Fruit fly (Drosophila melanogaster) whole organism, embryonic: ENCODE results near the gene CG9920.

Source experiments
- Ada2b ChIP-seq: fragments of 200-800 bp; sonication (Bioruptor generic); IDR thresholded peaks from 2 replicates; pipeline ENCODE4 v1.3.6; 2022; ENCODE audit warnings: missing biosample characterization, missing genetic modification characterization
- Atf-2 ChIP-seq: fragments of 200-800 bp; sonication (Bioruptor generic); optimal IDR thresholded peaks from 2 replicates; lab custom pipeline; 2016; ENCODE audit warnings: missing biosample characterization, missing genetic modification characterization
- CG10979 ChIP-seq: fragments of 200-800 bp; sonication (Bioruptor generic); optimal IDR thresholded peaks from 2 replicates; lab custom pipeline; 2018; ENCODE audit warnings: missing biosample characterization, mild to moderate bottlenecking, missing genetic modification characterization, moderate library complexity
- CG13624 ChIP-seq: fragments of 200-800 bp; sonication (Bioruptor generic); optimal IDR thresholded peaks from 2 replicates; lab custom pipeline; 2016; ENCODE audit warnings: missing biosample characterization, missing genetic modification characterization
- CG14441 ChIP-seq: fragments of 200-800 bp; sonication (Bioruptor generic); IDR thresholded peaks from 2 replicates; pipeline ENCODE4 v1.3.6; 2022; ENCODE audit warnings: missing biosample characterization, missing genetic modification characterization
- CG14860 ChIP-seq: fragments of 200-800 bp; sonication (Bioruptor generic); IDR thresholded peaks from 3 replicates; pipeline ENCODE4 v1.3.6; 2022; ENCODE audit warnings: missing biosample characterization, missing genetic modification characterization; ENCODE audit not compliant: partially characterized antibody
- CG15269 ChIP-seq: fragments of 200-800 bp; sonication (Bioruptor generic); optimal IDR thresholded peaks from 2 replicates; lab custom pipeline; 2018; ENCODE audit warnings: missing biosample characterization, mild to moderate bottlenecking, missing genetic modification characterization, moderate library complexity
- CG17829 ChIP-seq: fragments of 200-800 bp; optimal IDR thresholded peaks from 2 replicates; lab custom pipeline; 2019; ENCODE audit warnings: missing biosample characterization, mild to moderate bottlenecking, missing genetic modification characterization, moderate library complexity
- CG18011 ChIP-seq: fragments of 200-800 bp; sonication (Bioruptor generic); optimal IDR thresholded peaks from 2 replicates; lab custom pipeline; 2017; ENCODE audit warnings: missing biosample characterization, missing genetic modification characterization, mild to moderate bottlenecking, moderate library complexity, missing genotype
- CG18262 ChIP-seq: fragments of 200-800 bp; optimal IDR thresholded peaks from 3 replicates; lab custom pipeline; 2019; ENCODE audit warnings: missing biosample characterization, mild to moderate bottlenecking, missing genetic modification characterization, moderate library complexity
- CG2875 ChIP-seq: fragments of 200-800 bp; sonication (Bioruptor generic); optimal IDR thresholded peaks from 2 replicates; lab custom pipeline; 2017; ENCODE audit warnings: missing biosample characterization, mild to moderate bottlenecking, missing genetic modification characterization, missing genetic modification reagents
- CG32767 ChIP-seq: fragments of 200-800 bp; sonication (Bioruptor generic); IDR thresholded peaks from 2 replicates; pipeline ENCODE4 v1.3.6; 2022; ENCODE audit warnings: missing biosample characterization, missing genetic modification characterization
- CG6175 ChIP-seq: fragments of 200-800 bp; sonication (Bioruptor generic); IDR thresholded peaks from 3 replicates; pipeline ENCODE4 v1.3.6; 2022; ENCODE audit warnings: missing biosample characterization, missing genetic modification characterization
- CG6765 ChIP-seq: fragments of 200-800 bp; sonication (Bioruptor generic); optimal IDR thresholded peaks from 3 replicates; lab custom pipeline; 2017; ENCODE audit warnings: missing biosample characterization, mild to moderate bottlenecking, missing genetic modification characterization
- CG7928 ChIP-seq: fragments of 200-800 bp; sonication (Bioruptor generic); optimal IDR thresholded peaks from 2 replicates; lab custom pipeline; 2017; ENCODE audit warnings: missing biosample characterization, mild to moderate bottlenecking, missing genetic modification characterization
- CG9932 ChIP-seq: fragments of 200-800 bp; sonication (Bioruptor generic); IDR thresholded peaks from 2 replicates; pipeline ENCODE4 v1.3.6; 2022; ENCODE audit warnings: missing biosample characterization, missing genetic modification characterization
- CTCF ChIP-seq: fragments of 200-800 bp; sonication (Bioruptor generic); optimal IDR thresholded peaks from 2 replicates; lab custom pipeline; 2017; ENCODE audit warnings: missing biosample characterization, mild to moderate bottlenecking, missing genetic modification characterization, moderate library complexity
- CoRest ChIP-seq: fragments of 200-800 bp; sonication (Bioruptor generic); optimal IDR thresholded peaks from 3 replicates; lab custom pipeline; 2018; ENCODE audit warnings: missing biosample characterization, mild to moderate bottlenecking, missing genetic modification characterization, moderate library complexity
- D ChIP-seq, 2 experiments: fragments of 200-800 bp in 1 of 2; fragments of >200 bp in 1 of 2; sonication (Bioruptor generic) in 1 of 2; optimal IDR thresholded peaks; 2 replicates in 1 of 2; 3 replicates in 1 of 2; lab custom pipeline; 2017; ENCODE audit warnings: mild to moderate bottlenecking in 1 of 2, missing biosample characterization in 1 of 2, missing genetic modification characterization in 1 of 2, missing genetic modification reagents in 1 of 2
- Dek ChIP-seq: fragments of 200-800 bp; sonication (Bioruptor generic); optimal IDR thresholded peaks from 3 replicates; lab custom pipeline; 2019; ENCODE audit warnings: missing biosample characterization, mild to moderate bottlenecking, missing genetic modification characterization, moderate library complexity
- Fer1 ChIP-seq: fragments of 200-800 bp; sonication (Bioruptor generic); optimal IDR thresholded peaks from 2 replicates; lab custom pipeline; 2017; ENCODE audit warnings: missing biosample characterization, mild to moderate bottlenecking, missing genetic modification characterization
- HLH4C ChIP-seq: fragments of 200-800 bp; sonication (Bioruptor generic); IDR thresholded peaks from 3 replicates; pipeline ENCODE4 v1.3.6; 2022; ENCODE audit warnings: missing biosample characterization, missing genetic modification characterization; ENCODE audit not compliant: partially characterized antibody
- Jarid2 ChIP-seq: fragments of 200-800 bp; sonication (Bioruptor generic); optimal IDR thresholded peaks from 3 replicates; lab custom pipeline; 2017; ENCODE audit warnings: mild to moderate bottlenecking, missing biosample characterization, missing genetic modification reagents, missing genetic modification characterization
- MBD-R2 ChIP-seq: fragments of 200-800 bp; sonication (Bioruptor generic); IDR thresholded peaks from 2 replicates; pipeline ENCODE4 v1.3.6; 2022; ENCODE audit warnings: missing biosample characterization, missing genetic modification characterization
- NfI ChIP-seq: fragments of 200-800 bp; sonication (Bioruptor generic); optimal IDR thresholded peaks from 3 replicates; lab custom pipeline; 2018; ENCODE audit warnings: missing biosample characterization, mild to moderate bottlenecking, missing genetic modification characterization, moderate library complexity
- PHDP ChIP-seq: fragments of 200-800 bp; sonication (Bioruptor generic); optimal IDR thresholded peaks from 3 replicates; lab custom pipeline; 2018; ENCODE audit warnings: missing biosample characterization, mild to moderate bottlenecking, missing genetic modification characterization, moderate library complexity
- Sox102F ChIP-seq: fragments of 200-800 bp; sonication (Bioruptor generic); optimal IDR thresholded peaks from 2 replicates; lab custom pipeline; 2018; ENCODE audit warnings: missing biosample characterization, mild to moderate bottlenecking, missing genetic modification characterization, moderate library complexity
- ab ChIP-seq: fragments of 200-800 bp; sonication (Bioruptor generic); optimal IDR thresholded peaks from 2 replicates; lab custom pipeline; 2016; ENCODE audit warnings: missing biosample characterization, missing genetic modification characterization
- abd-A ChIP-seq: fragments of 200-800 bp; sonication (Bioruptor generic); optimal IDR thresholded peaks from 3 replicates; lab custom pipeline; 2019; ENCODE audit warnings: missing biosample characterization, mild to moderate bottlenecking, missing genetic modification characterization, moderate library complexity
- amos ChIP-seq: fragments of 200-800 bp; sonication (Bioruptor generic); IDR thresholded peaks from 2 replicates; pipeline ENCODE4 v1.3.6; 2022; ENCODE audit warnings: missing biosample characterization, missing genetic modification characterization; ENCODE audit not compliant: partially characterized antibody
- aop ChIP-seq: fragments of 200-800 bp; sonication (Bioruptor generic); IDR thresholded peaks from 2 replicates; pipeline ENCODE4 v1.3.6; 2022; ENCODE audit warnings: missing biosample characterization, missing genetic modification characterization
- ara ChIP-seq: fragments of 200-800 bp; sonication (Bioruptor generic); IDR thresholded peaks from 2 replicates; pipeline ENCODE4 v1.3.6; 2022; ENCODE audit warnings: missing biosample characterization, missing genetic modification characterization
- bab2 ChIP-seq: fragments of 200-800 bp; sonication (Bioruptor generic); optimal IDR thresholded peaks from 2 replicates; lab custom pipeline; 2016; ENCODE audit warnings: missing biosample characterization, missing genetic modification characterization
- chm ChIP-seq: fragments of 200-800 bp; sonication (Bioruptor generic); IDR thresholded peaks from 2 replicates; pipeline ENCODE4 v1.3.6; 2022; ENCODE audit warnings: missing biosample characterization, missing genetic modification characterization
- ci ChIP-seq: fragments of 200-800 bp; sonication (Bioruptor generic); IDR thresholded peaks from 3 replicates; pipeline ENCODE4 v1.3.6; 2022; ENCODE audit warnings: missing biosample characterization, missing genetic modification characterization
- corto ChIP-seq: fragments of 200-800 bp; sonication (Bioruptor generic); optimal IDR thresholded peaks from 2 replicates; lab custom pipeline; 2016; ENCODE audit warnings: missing biosample characterization, mild to moderate bottlenecking, missing genetic modification characterization, moderate library complexity
- dmrt11E ChIP-seq: fragments of 200-800 bp; sonication (Bioruptor generic); optimal IDR thresholded peaks from 3 replicates; lab custom pipeline; 2018; ENCODE audit warnings: missing biosample characterization, mild to moderate bottlenecking, missing genetic modification characterization, moderate library complexity
- fd102C ChIP-seq: fragments of 200-800 bp; sonication (Bioruptor generic); optimal IDR thresholded peaks from 2 replicates; lab custom pipeline; 2018; ENCODE audit warnings: missing biosample characterization, mild to moderate bottlenecking, missing genetic modification characterization, moderate library complexity
- fd3F ChIP-seq: fragments of 200-800 bp; sonication (Bioruptor generic); optimal IDR thresholded peaks from 2 replicates; lab custom pipeline; 2018; ENCODE audit warnings: missing biosample characterization, mild to moderate bottlenecking, missing genetic modification characterization, moderate library complexity
- gt ChIP-seq: fragments of 200-800 bp; sonication (Bioruptor generic); IDR thresholded peaks from 2 replicates; pipeline ENCODE4 v1.3.6; 2022; ENCODE audit warnings: missing biosample characterization, missing genetic modification characterization
- jigr1 ChIP-seq: fragments of 200-800 bp; sonication (Bioruptor generic); IDR thresholded peaks from 3 replicates; pipeline ENCODE4 v1.3.6; 2022; ENCODE audit warnings: missing biosample characterization, missing genetic modification characterization
- jing ChIP-seq: fragments of 200-800 bp; sonication (Bioruptor generic); optimal IDR thresholded peaks from 2 replicates; lab custom pipeline; 2018; ENCODE audit warnings: missing biosample characterization, mild to moderate bottlenecking, missing genetic modification characterization
- kni ChIP-seq: fragments of 200-800 bp; sonication (Bioruptor generic); optimal IDR thresholded peaks from 3 replicates; lab custom pipeline; 2017; ENCODE audit warnings: mild to moderate bottlenecking, missing biosample characterization, missing genetic modification reagents, missing genetic modification characterization
- org-1 ChIP-seq: fragments of 200-800 bp; sonication (Bioruptor generic); optimal IDR thresholded peaks from 2 replicates; lab custom pipeline; 2017; ENCODE audit warnings: missing biosample characterization, missing genetic modification characterization
- pnt ChIP-seq: fragments of 200-800 bp; sonication (Bioruptor generic); optimal IDR thresholded peaks from 3 replicates; lab custom pipeline; 2016; ENCODE audit warnings: missing biosample characterization, missing genetic modification characterization
- pum ChIP-seq: fragments of 200-800 bp; sonication (Bioruptor generic); optimal IDR thresholded peaks from 2 replicates; lab custom pipeline; 2016; ENCODE audit warnings: missing biosample characterization, missing genetic modification characterization
- slbo ChIP-seq: fragments of 200-800 bp; sonication (Bioruptor generic); IDR thresholded peaks from 2 replicates; pipeline ENCODE4 v1.3.6; 2022; ENCODE audit warnings: missing biosample characterization, missing genetic modification characterization
- tio ChIP-seq: fragments of 200-800 bp; sonication (Bioruptor generic); optimal IDR thresholded peaks from 2 replicates; lab custom pipeline; 2017; ENCODE audit warnings: missing biosample characterization, missing genetic modification characterization, inconsistent platforms
- zf30C ChIP-seq: fragments of 200-800 bp; sonication (Bioruptor generic); optimal IDR thresholded peaks from 3 replicates; lab custom pipeline; 2018; ENCODE audit warnings: missing biosample characterization, mild to moderate bottlenecking, missing genetic modification characterization

CG9920 gene

dm6 chr3R:14088887-14089567 lies 8.9 kb downstream of the CG9920 start, which contains the start of gene Npc2b (continued):
- TF ChIP-seq HLH4C (GFP tag; lab: Robert Waterston, UW): no peak
- peak; percentile 3 for TF ChIP-seq kni (GFP tag; lab: Kevin White, UChicago)
- peak; percentile 80 for TF ChIP-seq amos
- no peak for TF ChIP-seq corto (GFP tag; lab: Kevin White, UChicago)
- TF ChIP-seq pnt (GFP tag; lab: Kevin White, UChicago): peak; percentile 34
- TF ChIP-seq fd102C: peak; percentile 31
- no peak for TF ChIP-seq CG6175 (GFP tag; lab: Robert Waterston, UW)
- peak; percentile 81 for TF ChIP-seq slbo (GFP tag; lab: Robert Waterston, UW)
- TF ChIP-seq dmrt11E (tag; lab: Kevin White, UChicago): peak; percentile 49
- TF ChIP-seq CG10979 (tag; lab: Kevin White, UChicago): peak; percentile 56
- peak; percentile 62 for TF ChIP-seq Sox102F (GFP tag; lab: Kevin White, UChicago)
- no peak for TF ChIP-seq abd-A (tag; lab: Kevin White, UChicago)
- TF ChIP-seq CG9932 (GFP tag; lab: Robert Waterston, UW): peak; percentile 79
- TF ChIP-seq CG14441 (GFP tag; lab: Robert Waterston, UW): peak; percentile 20; the same call in 1 of the 2 replicates
- peak; percentile 63 for TF ChIP-seq CG13624 (GFP tag; lab: Kevin White, UChicago)
- peak; percentile 6 for TF ChIP-seq fd3F (GFP tag; lab: Kevin White, UChicago)
- TF ChIP-seq Ada2b (GFP tag; lab: Robert Waterston, UW): peak; percentile 22; the same call in 1 of the 2 replicates
- peak; percentile 21 for TF ChIP-seq CG17829 (tag; lab: Kevin White, UChicago)
- TF ChIP-seq Fer1 (GFP tag; lab: Kevin White, UChicago): peak; percentile 59
- peak; percentile 34 for TF ChIP-seq Jarid2 (GFP tag; lab: Kevin White, UChicago)
- TF ChIP-seq chm (GFP tag; lab: Robert Waterston, UW): no peak
- peak; percentile 19 for TF ChIP-seq pum (GFP tag; lab: Kevin White, UChicago)
- TF ChIP-seq CG18262 (tag; lab: Kevin White, UChicago): peak; percentile 33
- TF ChIP-seq CG6765 (GFP tag; lab: Kevin White, UChicago): peak; percentile 16
- TF ChIP-seq CG32767 (GFP tag; lab: Robert Waterston, UW): 0 out of 2 replicates have a peak, but pooled peaks have one; percentile 32
- peak; percentile 65 for TF ChIP-seq PHDP (tag; lab: Kevin White, UChicago)
- no peak for TF ChIP-seq jing (GFP tag; lab: Kevin White, UChicago)
- TF ChIP-seq org-1 (GFP tag; lab: Kevin White, UChicago): no peak
- TF ChIP-seq ab (GFP tag; lab: Kevin White, UChicago): no peak
- peak; percentile 55; the same call in 2 of the 3 replicates for TF ChIP-seq ci (GFP tag; lab: Robert Waterston, UW)
- TF ChIP-seq CG14860 (GFP tag; lab: Robert Waterston, UW): no peak
- TF ChIP-seq zf30C (GFP tag; lab: Kevin White, UChicago): peak; percentile 88
- TF ChIP-seq CG2875: peak; percentile 16
- TF ChIP-seq CG7928: no peak
- peak; percentile 34 for TF ChIP-seq Atf-2 (GFP tag; lab: Kevin White, UChicago)
- no peak for TF ChIP-seq ara (GFP tag; lab: Robert Waterston, UW)
- TF ChIP-seq gt (GFP tag; lab: Robert Waterston, UW): no peak
- peak; percentile 56 for TF ChIP-seq CG15269
- TF ChIP-seq aop: no peak
- peak; percentile 99 for TF ChIP-seq CTCF (GFP tag; lab: Kevin White, UChicago)
- no peak for TF ChIP-seq CG18011
- peak; percentile 81 for TF ChIP-seq Dek (tag; lab: Kevin White, UChicago)
- peak; percentile 35 for TF ChIP-seq tio (GFP tag; lab: Kevin White, UChicago)
- TF ChIP-seq NfI (GFP tag; lab: Kevin White, UChicago): peak; percentile 70
- no peak for TF ChIP-seq MBD-R2 (GFP tag; lab: Robert Waterston, UW)
- TF ChIP-seq D (optimal IDR thresholded peaks at IDR 0.05; lab: Kevin White, UChicago): no peak
- peak; percentile 26 for TF ChIP-seq D (GFP tag; optimal IDR thresholded peaks at IDR 0.05; lab: Kevin White, UChicago)
- TF ChIP-seq bab2 (GFP tag; lab: Kevin White, UChicago): peak; percentile 47
- 0 out of 3 replicates have a peak, but pooled peaks have one; percentile 7 for TF ChIP-seq jigr1 (GFP tag; lab: Robert Waterston, UW)
- TF ChIP-seq CoRest (tag; lab: Kevin White, UChicago): peak; percentile 68
